Fruit fly (Drosophila melanogaster) whole organism, adult: ENCODE data around the gene Akap200.

ENCODE experiments used
- CG11617 ChIP-seq: fragments of 200-800 bp; sonication (Bioruptor generic); optimal IDR thresholded peaks from 2 replicates; lab custom pipeline; 2017; ENCODE audit warnings: mild to moderate bottlenecking, missing biosample characterization, missing genetic modification reagents, missing genetic modification characterization
- CG12768 ChIP-seq: fragments of 200-800 bp; sonication (Bioruptor generic); optimal IDR thresholded peaks from 2 replicates; lab custom pipeline; 2017; ENCODE audit warnings: missing biosample characterization, missing genetic modification characterization, mild to moderate bottlenecking, moderate library complexity, missing genetic modification reagents
- CG14711 ChIP-seq: fragments of 200-800 bp; sonication (Bioruptor generic); optimal IDR thresholded peaks from 2 replicates; lab custom pipeline; 2018; ENCODE audit warnings: missing biosample characterization, mild to moderate bottlenecking, missing genetic modification characterization, moderate library complexity
- CG1620 ChIP-seq: fragments of 200-800 bp; sonication (Bioruptor generic); optimal IDR thresholded peaks from 2 replicates; lab custom pipeline; 2016; ENCODE audit warnings: missing biosample characterization, missing genetic modification characterization
- CG33017 ChIP-seq: fragments of 200-800 bp; sonication (Bioruptor generic); optimal IDR thresholded peaks from 2 replicates; lab custom pipeline; 2018; ENCODE audit warnings: missing biosample characterization, mild to moderate bottlenecking, missing genetic modification characterization, moderate library complexity
- CG5204 ChIP-seq: fragments of 200-800 bp; sonication (Bioruptor generic); optimal IDR thresholded peaks from 2 replicates; lab custom pipeline; 2016; ENCODE audit warnings: missing biosample characterization, missing genetic modification characterization
- CG7045 ChIP-seq: fragments of 200-800 bp; sonication (Bioruptor generic); optimal IDR thresholded peaks from 2 replicates; lab custom pipeline; 2017; ENCODE audit warnings: missing biosample characterization, mild to moderate bottlenecking, missing genetic modification characterization
- CG7101 ChIP-seq: fragments of 200-800 bp; sonication (Bioruptor generic); optimal IDR thresholded peaks from 2 replicates; lab custom pipeline; 2018; ENCODE audit warnings: missing biosample characterization, mild to moderate bottlenecking, missing genetic modification characterization, moderate library complexity
- Clk ChIP-seq: fragments of 200-800 bp; sonication (Bioruptor generic); optimal IDR thresholded peaks from 2 replicates; lab custom pipeline; 2017; ENCODE audit warnings: missing biosample characterization, missing genetic modification characterization
- Crg-1 ChIP-seq: fragments of 200-800 bp; sonication (Bioruptor generic); optimal IDR thresholded peaks from 2 replicates; lab custom pipeline; 2016; ENCODE audit warnings: missing biosample characterization, missing genetic modification characterization
- Hr96 ChIP-seq: fragments of 200-800 bp; sonication (Bioruptor generic); optimal IDR thresholded peaks from 2 replicates; lab custom pipeline; 2016; ENCODE audit warnings: missing biosample characterization, missing genetic modification characterization
- Mnt ChIP-seq: fragments of 200-800 bp; sonication (Bioruptor generic); optimal IDR thresholded peaks from 2 replicates; lab custom pipeline; 2016; ENCODE audit warnings: missing biosample characterization, mild to moderate bottlenecking, missing genetic modification characterization
- bab1 ChIP-seq: fragments of 200-800 bp; sonication (Bioruptor generic); optimal IDR thresholded peaks from 3 replicates; lab custom pipeline; 2019; ENCODE audit warnings: missing biosample characterization, mild to moderate bottlenecking, missing genetic modification characterization, moderate library complexity
- cic ChIP-seq: fragments of 200-800 bp; sonication (Bioruptor generic); optimal IDR thresholded peaks from 2 replicates; lab custom pipeline; 2017; ENCODE audit warnings: missing biosample characterization, mild to moderate bottlenecking, missing genetic modification characterization, moderate library complexity
- cnc ChIP-seq, 2 experiments: fragments of >200 bp; optimal IDR thresholded peaks; 2 replicates each; lab custom pipeline; 2017
- kay ChIP-seq: fragments of 200-800 bp; sonication (Bioruptor generic); peaks from one replicate; lab custom pipeline; 2016; ENCODE audit warnings: missing biosample characterization, missing genetic modification characterization, borderline replicate concordance
- ovo ChIP-seq: fragments of 200-800 bp; sonication (Bioruptor generic); optimal IDR thresholded peaks from 2 replicates; lab custom pipeline; 2016; ENCODE audit warnings: missing biosample characterization, missing genetic modification characterization
- pad ChIP-seq: fragments of 200-800 bp; sonication (Bioruptor generic); optimal IDR thresholded peaks from 3 replicates; lab custom pipeline; 2017; ENCODE audit warnings: missing biosample characterization, missing genetic modification characterization, mild to moderate bottlenecking, moderate library complexity, missing genetic modification reagents
- tj ChIP-seq: fragments of 200-800 bp; sonication (Bioruptor generic); optimal IDR thresholded peaks from 3 replicates; lab custom pipeline; 2017; ENCODE audit warnings: missing biosample characterization, mild to moderate bottlenecking, missing genetic modification characterization, moderate library complexity
- toe ChIP-seq: fragments of 200-800 bp; sonication (Bioruptor generic); optimal IDR thresholded peaks from 2 replicates; lab custom pipeline; 2016; ENCODE audit warnings: missing biosample characterization, missing genetic modification characterization

The Akap200 gene

DNA sequence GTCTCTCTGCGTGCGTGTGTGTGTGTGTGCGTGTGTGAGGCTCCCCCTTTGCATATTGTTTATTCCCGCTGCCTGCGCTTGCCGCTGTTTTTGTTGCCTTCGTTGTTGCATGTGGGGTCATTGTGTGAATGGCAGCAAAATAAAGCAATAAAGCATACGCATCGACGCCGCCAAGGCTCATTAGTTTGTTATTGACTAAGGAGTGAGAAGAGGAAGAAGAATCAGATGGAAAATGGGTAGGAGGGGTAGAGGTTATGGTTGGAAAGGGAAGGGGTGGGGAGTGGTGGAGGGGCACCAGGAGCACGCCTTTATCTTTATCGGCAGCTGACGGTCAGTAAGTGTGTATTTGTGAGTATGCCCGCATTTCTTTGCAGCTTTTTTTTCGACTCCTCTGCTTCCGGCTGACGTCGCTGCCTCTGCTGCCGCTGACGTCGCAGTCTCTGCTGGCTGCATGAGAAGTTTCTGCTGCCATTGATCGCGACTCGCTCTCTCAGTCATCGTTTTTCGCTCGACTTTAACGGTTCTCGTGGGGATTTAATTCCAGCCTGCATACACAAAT, 4.0 kb downstream of the Akap200 start:
- TF ChIP-seq CG7101 (tag; lab: Kevin White, UChicago), result no peak
- peak; percentile 70 for TF ChIP-seq pad

DNA sequence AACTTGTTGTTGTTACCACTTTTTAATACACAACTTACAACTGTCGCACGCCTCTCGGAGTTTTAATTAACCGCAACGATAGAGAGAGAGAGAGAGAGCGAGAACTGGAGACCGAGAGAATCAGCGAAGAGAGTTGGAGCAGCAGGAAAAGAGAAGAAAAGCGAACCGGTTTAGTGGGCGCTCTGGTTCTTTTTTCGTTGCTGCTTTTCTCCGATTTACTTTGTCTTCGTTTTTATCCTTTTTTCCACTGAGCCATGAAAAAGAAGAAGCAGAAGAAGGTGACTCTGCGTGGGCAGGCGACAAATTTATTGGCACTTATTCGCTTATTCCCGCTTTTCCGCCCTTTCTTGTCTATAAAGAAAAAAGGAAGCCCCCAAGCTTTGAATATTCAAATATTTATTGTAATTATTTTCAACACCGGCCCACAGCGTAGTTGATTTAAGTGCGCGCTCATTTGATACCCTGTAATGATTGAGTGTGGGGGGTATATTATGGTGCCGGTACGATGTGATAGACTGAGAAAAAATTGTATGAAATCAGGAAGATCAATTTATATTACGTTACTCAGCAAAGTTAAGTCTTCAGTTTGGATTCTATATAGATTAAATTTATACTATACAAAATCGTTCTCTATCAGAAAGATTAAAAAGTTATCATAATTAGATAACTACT, 4.9 kb downstream of the Akap200 start:
- TF ChIP-seq CG7101 (tag; lab: Kevin White, UChicago), result no peak
- no peak for TF ChIP-seq kay (GFP tag; lab: Kevin White, UChicago)
- no peak for TF ChIP-seq CG33017 (tag; lab: Kevin White, UChicago)
- TF ChIP-seq Hr96 (GFP tag; lab: Kevin White, UChicago), result no peak
- no peak for TF ChIP-seq CG14711 (tag; lab: Kevin White, UChicago)
- no peak for TF ChIP-seq CG5204 (GFP tag; lab: Kevin White, UChicago)
- no peak for TF ChIP-seq cnc (optimal IDR thresholded peaks at IDR 0.05; lab: Kevin White, UChicago)

DNA sequence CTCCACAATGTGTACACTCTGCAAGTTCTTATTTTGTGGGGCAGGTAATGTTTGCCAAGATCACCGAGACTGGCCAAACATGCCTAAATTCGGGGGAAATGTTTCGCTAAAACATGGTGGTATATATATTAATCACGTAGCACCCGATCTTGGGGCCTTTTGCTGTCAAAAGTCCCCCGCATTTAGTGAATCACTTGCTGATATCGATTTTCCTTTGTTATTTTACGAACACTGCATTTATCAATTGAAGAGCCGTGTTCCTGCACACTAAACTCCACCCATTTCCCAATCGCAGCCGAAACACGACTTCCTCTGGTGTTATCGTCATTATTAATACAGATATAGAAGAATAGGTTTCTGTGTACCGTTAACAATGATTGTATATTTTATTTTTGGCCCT, 6.2 kb downstream of the Akap200 start:
- TF ChIP-seq ovo (GFP tag; lab: Kevin White, UChicago) (no peak), CG33017 (tag; lab: Kevin White, UChicago) (no peak), CG12768 (GFP tag; lab: Kevin White, UChicago) (no peak), bab1 (GFP tag; lab: Kevin White, UChicago) (no peak), Mnt (GFP tag; lab: Kevin White, UChicago) (no peak), CG7045 (GFP tag; lab: Kevin White, UChicago) (no peak), cic (no peak), kay (GFP tag; lab: Kevin White, UChicago) (no peak), cnc (optimal IDR thresholded peaks at IDR 0.05; lab: Kevin White, UChicago) (no peak), CG11617 (GFP tag; lab: Kevin White, UChicago) (no peak), toe (GFP tag; lab: Kevin White, UChicago) (no peak), Clk (GFP tag; lab: Kevin White, UChicago) (no peak), CG7101 (tag; lab: Kevin White, UChicago) (no peak), CG14711 (tag; lab: Kevin White, UChicago) (no peak), Hr96 (GFP tag; lab: Kevin White, UChicago) (no peak), pad (no peak)

DNA sequence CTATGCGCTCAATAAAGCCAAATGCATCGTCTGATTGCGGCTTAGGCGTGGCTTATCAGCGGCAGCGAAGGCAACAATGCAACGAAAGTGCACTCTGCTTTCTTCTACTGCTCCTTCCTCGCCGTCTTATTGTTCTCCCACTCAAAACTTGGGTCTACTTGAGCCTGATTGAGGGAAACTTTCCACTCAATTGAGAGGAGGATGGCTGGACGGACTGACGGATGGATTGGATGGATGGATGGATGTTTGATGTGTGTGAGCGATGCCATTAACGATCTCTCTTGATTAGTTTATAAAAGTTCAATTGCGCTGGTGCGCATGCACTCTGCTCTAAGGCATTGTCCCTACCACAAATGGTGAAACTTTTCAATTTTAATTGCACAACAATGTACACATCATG, 7.6 kb downstream of the Akap200 start:
- TF ChIP-seq CG12768 (GFP tag; lab: Kevin White, UChicago) (no peak), toe (GFP tag; lab: Kevin White, UChicago) (no peak), bab1 (GFP tag; lab: Kevin White, UChicago) (no peak), cnc (optimal IDR thresholded peaks at IDR 0.05; lab: Kevin White, UChicago) (no peak), Crg-1 (GFP tag; lab: Kevin White, UChicago) (no peak), CG33017 (tag; lab: Kevin White, UChicago) (no peak), CG1620 (GFP tag; lab: Kevin White, UChicago) (no peak), CG7101 (tag; lab: Kevin White, UChicago) (no peak), pad (no peak), cic (no peak), Clk (GFP tag; lab: Kevin White, UChicago) (no peak), CG14711 (tag; lab: Kevin White, UChicago) (no peak), CG7045 (GFP tag; lab: Kevin White, UChicago) (no peak), kay (GFP tag; lab: Kevin White, UChicago) (no peak), Hr96 (GFP tag; lab: Kevin White, UChicago) (no peak), ovo (GFP tag; lab: Kevin White, UChicago) (no peak), tj (no peak), Mnt (GFP tag; lab: Kevin White, UChicago) (no peak), CG5204 (GFP tag; lab: Kevin White, UChicago) (no peak)

DNA sequence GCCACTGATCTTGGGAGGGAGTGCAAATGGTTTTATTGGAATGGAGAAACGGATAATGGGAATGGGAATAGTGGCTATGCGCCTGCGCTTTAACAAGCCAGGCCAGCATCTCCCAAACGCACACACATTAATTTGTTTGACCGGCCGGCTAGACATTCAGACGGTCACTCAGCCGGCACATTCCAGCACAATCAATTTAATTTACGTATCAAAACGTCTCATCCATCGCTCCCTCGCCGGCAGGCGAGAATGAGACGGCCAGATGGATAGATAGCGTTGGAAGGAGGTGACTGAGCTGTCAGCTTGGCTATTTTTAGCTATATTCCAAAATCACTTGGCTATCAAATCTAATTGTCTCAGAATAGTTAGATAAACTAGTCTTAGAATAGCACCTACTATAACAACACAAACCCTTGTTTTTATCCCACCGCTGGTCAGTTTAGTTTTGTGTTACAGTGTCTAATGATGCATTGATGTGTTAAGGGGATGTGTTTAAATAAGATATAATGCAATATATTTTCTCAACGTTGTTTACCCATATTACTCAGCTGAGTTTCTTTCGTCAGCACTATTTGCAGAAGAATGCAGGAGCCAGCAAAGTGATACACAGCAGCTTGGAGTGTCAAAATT, 8.1 kb downstream of the Akap200 start:
- TF ChIP-seq kay (GFP tag; lab: Kevin White, UChicago) (no peak), cic (no peak), CG7045 (GFP tag; lab: Kevin White, UChicago) (no peak), pad (no peak), Crg-1 (GFP tag; lab: Kevin White, UChicago) (no peak), cnc (optimal IDR thresholded peaks at IDR 0.05; lab: Kevin White, UChicago) (no peak), tj (peak; percentile 90), CG1620 (GFP tag; lab: Kevin White, UChicago) (no peak)

DNA sequence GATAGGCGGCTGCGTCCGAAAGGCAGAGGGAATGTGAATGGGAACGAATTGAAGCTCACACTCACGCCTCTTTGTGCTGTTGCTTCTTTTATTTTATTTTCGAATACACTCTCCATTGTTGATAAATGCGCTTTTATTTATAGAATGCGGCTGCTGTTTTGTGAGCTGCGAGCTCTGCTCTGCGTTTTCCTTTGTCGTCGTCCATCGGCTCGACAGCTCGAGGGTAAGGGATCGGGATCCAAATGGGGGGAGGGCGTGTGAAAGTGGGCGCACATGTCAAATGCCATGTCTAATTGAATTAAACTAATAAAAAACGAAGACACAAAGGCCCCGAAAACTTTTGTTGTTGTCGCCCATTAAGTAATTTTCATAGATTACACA, 8.6 kb downstream of the Akap200 start:
- no peak for TF ChIP-seq CG11617 (GFP tag; lab: Kevin White, UChicago)
